Fruit fly (Drosophila melanogaster) whole organism, prepupa: ENCODE results near the gene TfIIEalpha.

Experiments used
- CG10631 ChIP-seq: fragments of 200-800 bp; sonication (Bioruptor generic); optimal IDR thresholded peaks from 2 replicates; lab custom pipeline; 2016; ENCODE audit warnings: missing biosample characterization, missing genetic modification characterization
- CG10669 ChIP-seq: fragments of 200-800 bp; sonication (Bioruptor generic); optimal IDR thresholded peaks from 3 replicates; lab custom pipeline; 2018; ENCODE audit warnings: missing biosample characterization, mild to moderate bottlenecking, missing genetic modification characterization, moderate library complexity
- CG15336 ChIP-seq: fragments of 200-800 bp; sonication (Bioruptor generic); IDR thresholded peaks from 2 replicates; pipeline ENCODE4 v1.3.6; 2022; ENCODE audit warnings: missing biosample characterization, missing genetic modification characterization
- CG6276 ChIP-seq: fragments of 200-800 bp; sonication (Bioruptor generic); optimal IDR thresholded peaks from 2 replicates; lab custom pipeline; 2017; ENCODE audit warnings: missing biosample characterization, mild to moderate bottlenecking, missing genetic modification characterization
- Ets96B ChIP-seq: fragments of 200-800 bp; optimal IDR thresholded peaks from 2 replicates; lab custom pipeline; 2019; ENCODE audit warnings: missing biosample characterization, mild to moderate bottlenecking, missing genetic modification characterization, moderate library complexity
- Smox ChIP-seq: fragments of 200-800 bp; sonication (Bioruptor generic); optimal IDR thresholded peaks from 3 replicates; lab custom pipeline; 2016; ENCODE audit warnings: missing biosample characterization, missing genetic modification characterization
- svp ChIP-seq: fragments of 200-800 bp; sonication (Bioruptor generic); peaks from one replicate; lab custom pipeline; 2016; ENCODE audit warnings: missing biosample characterization, missing genetic modification characterization

dm6 chr3L:11704902-11705546, 23.2 kb downstream of the TfIIEalpha start:
- no peak for TF ChIP-seq CG6276
- TF ChIP-seq CG10631: no peak
- no peak for TF ChIP-seq Ets96B (tag; lab: Kevin White, UChicago)
- no peak for TF ChIP-seq CG15336
- TF ChIP-seq CG10669: no peak
- no peak for TF ChIP-seq svp
- TF ChIP-seq Smox (GFP tag; lab: Kevin White, UChicago): no peak
